Fruit fly (Drosophila melanogaster) whole organism, wandering third instar larva: ENCODE data around the gene CG34248.

Experiments
- Abd-B ChIP-seq: fragments of >200 bp; optimal IDR thresholded peaks from 2 replicates; lab custom pipeline; 2017; ENCODE audit warnings: missing biosample characterization, missing genetic modification characterization
- CG32264 ChIP-seq: fragments of 200-800 bp; sonication (Bioruptor generic); optimal IDR thresholded peaks from 2 replicates; lab custom pipeline; 2016; ENCODE audit warnings: missing biosample characterization, missing genetic modification characterization
- CG9705 ChIP-seq: fragments of 200-800 bp; sonication (Bioruptor generic); optimal IDR thresholded peaks from 2 replicates; lab custom pipeline; 2018; ENCODE audit warnings: missing biosample characterization, mild to moderate bottlenecking, missing genetic modification characterization
- CrebA ChIP-seq: fragments of 200-800 bp; sonication (Bioruptor generic); optimal IDR thresholded peaks from 2 replicates; lab custom pipeline; 2016; ENCODE audit warnings: missing biosample characterization, mild to moderate bottlenecking, missing genetic modification characterization, borderline replicate concordance
- Dfd ChIP-seq: fragments of >200 bp; optimal IDR thresholded peaks from 2 replicates; lab custom pipeline; 2017; ENCODE audit warnings: missing biosample characterization, missing genetic modification characterization
- Dif ChIP-seq: fragments of 200-275, 200-300 bp; sonication (Bioruptor generic); optimal IDR thresholded peaks from 2 replicates; lab custom pipeline; 2018; ENCODE audit warnings: missing biosample characterization, missing genetic modification characterization; ENCODE audit not compliant: partially characterized antibody
- HLH106 ChIP-seq: fragments of 200-800 bp; optimal IDR thresholded peaks from 3 replicates; lab custom pipeline; 2019; ENCODE audit warnings: missing biosample characterization, mild to moderate bottlenecking, missing genetic modification characterization, moderate library complexity
- Hnf4 ChIP-seq: fragments of 200-800 bp; sonication (Bioruptor generic); optimal IDR thresholded peaks from 2 replicates; lab custom pipeline; 2016; ENCODE audit warnings: missing biosample characterization, mild to moderate bottlenecking, missing genetic modification characterization
- Hr83 ChIP-seq: fragments of 200-300 bp; sonication (Bioruptor generic); optimal IDR thresholded peaks from 2 replicates; lab custom pipeline; 2016; ENCODE audit warnings: missing biosample characterization, mild to moderate bottlenecking, missing genetic modification characterization, moderate library complexity; ENCODE audit not compliant: poor library complexity, severe bottlenecking
- Jra ChIP-seq: sonication (Bioruptor generic); optimal IDR thresholded peaks from 2 replicates; lab custom pipeline; 2016; ENCODE audit warnings: missing biosample characterization, missing genetic modification characterization
- Mio ChIP-seq: sonication (Bioruptor generic); optimal IDR thresholded peaks from 2 replicates; lab custom pipeline; 2016; ENCODE audit warnings: missing biosample characterization, missing genetic modification characterization
- N ChIP-seq: fragments of >200 bp; optimal IDR thresholded peaks from 2 replicates; lab custom pipeline; 2018; ENCODE audit warnings: missing biosample characterization, missing external identifiers, missing genetic modification characterization
- OdsH ChIP-seq: fragments of 200-800 bp; sonication (Bioruptor generic); optimal IDR thresholded peaks from 2 replicates; lab custom pipeline; 2016; ENCODE audit warnings: missing biosample characterization, mild to moderate bottlenecking, missing genetic modification characterization
- Rel ChIP-seq, 2 experiments: fragments of 200-800 bp; sonication (Bioruptor generic) in 1 of 2; optimal IDR thresholded peaks; 2 replicates in 1 of 2; 3 replicates in 1 of 2; lab custom pipeline; 2016 to 2019; ENCODE audit warnings: mild to moderate bottlenecking in 2 of 2, missing biosample characterization in 2 of 2, missing genetic modification characterization in 2 of 2, moderate library complexity in 1 of 2
- Sp1 ChIP-seq: fragments of 200-800 bp; sonication (Bioruptor generic); optimal IDR thresholded peaks from 3 replicates; lab custom pipeline; 2019; ENCODE audit warnings: missing biosample characterization, mild to moderate bottlenecking, missing genetic modification characterization, moderate library complexity
- Vsx2 ChIP-seq: fragments of 200-300, 225-300 bp; sonication (Bioruptor generic); optimal IDR thresholded peaks from 2 replicates; lab custom pipeline; 2018; ENCODE audit warnings: missing biosample characterization, missing genetic modification characterization; ENCODE audit not compliant: partially characterized antibody
- br ChIP-seq: fragments of 200-800 bp; sonication (Bioruptor generic); optimal IDR thresholded peaks from 2 replicates; lab custom pipeline; 2016; ENCODE audit warnings: missing biosample characterization, missing genetic modification characterization
- dmrt93B ChIP-seq: fragments of 200-800 bp; sonication (Bioruptor generic); optimal IDR thresholded peaks from 2 replicates; lab custom pipeline; 2018; ENCODE audit warnings: missing biosample characterization, mild to moderate bottlenecking, missing genetic modification characterization
- dsf ChIP-seq: sonication (Bioruptor generic); optimal IDR thresholded peaks from 2 replicates; lab custom pipeline; 2016; ENCODE audit warnings: missing biosample characterization, missing genetic modification characterization, borderline replicate concordance
- ey ChIP-seq: fragments of 200-800 bp; sonication (Bioruptor generic); optimal IDR thresholded peaks from 2 replicates; lab custom pipeline; 2016; ENCODE audit warnings: missing biosample characterization, missing genetic modification characterization
- foxo ChIP-seq, 2 experiments: fragments of 200-800 bp; sonication (Bioruptor generic); optimal IDR thresholded peaks; 2 replicates in 1 of 2; 3 replicates in 1 of 2; lab custom pipeline; 2016 to 2017; ENCODE audit warnings: missing biosample characterization in 2 of 2, missing genetic modification characterization in 2 of 2
- fru ChIP-seq: fragments of 200-800 bp; sonication (Bioruptor generic); optimal IDR thresholded peaks from 3 replicates; lab custom pipeline; 2016; ENCODE audit warnings: missing biosample characterization, mild to moderate bottlenecking, missing genetic modification characterization
- jim ChIP-seq: fragments of 175-275, 200-325 bp; sonication (Bioruptor generic); optimal IDR thresholded peaks from 2 replicates; lab custom pipeline; 2016; ENCODE audit warnings: missing biosample characterization, mild to moderate bottlenecking, missing genetic modification characterization
- lola ChIP-seq: fragments of >200 bp; optimal IDR thresholded peaks from 2 replicates; lab custom pipeline; 2017; ENCODE audit warnings: missing biosample characterization, missing genetic modification characterization
- psq ChIP-seq: fragments of 200-800 bp; sonication (Bioruptor generic); optimal IDR thresholded peaks from 3 replicates; lab custom pipeline; 2017; ENCODE audit warnings: missing biosample characterization, mild to moderate bottlenecking, missing genetic modification characterization, moderate library complexity
- rgr ChIP-seq: fragments of 200-800 bp; sonication (Bioruptor generic); optimal IDR thresholded peaks from 3 replicates; lab custom pipeline; 2016; ENCODE audit warnings: missing biosample characterization, mild to moderate bottlenecking, missing genetic modification characterization
- sage ChIP-seq: fragments of 200-800 bp; sonication (Bioruptor generic); optimal IDR thresholded peaks from 2 replicates; lab custom pipeline; 2016; ENCODE audit warnings: missing biosample characterization, mild to moderate bottlenecking, missing genetic modification characterization
- tai ChIP-seq: sonication (Bioruptor generic); optimal IDR thresholded peaks from 2 replicates; lab custom pipeline; 2016; ENCODE audit warnings: missing biosample characterization, missing genetic modification characterization
- usp ChIP-seq: fragments of >200 bp; optimal IDR thresholded peaks from 2 replicates; lab custom pipeline; 2017; ENCODE audit warnings: missing biosample characterization, missing genetic modification characterization
- woc ChIP-seq: sonication (Bioruptor generic); optimal IDR thresholded peaks from 2 replicates; lab custom pipeline; 2016; ENCODE audit warnings: missing biosample characterization, mild to moderate bottlenecking, missing genetic modification characterization

Gene CG34248

dm6 chr3L:16275391-16276017, 4.8 kb upstream of the CG34248 start:
- TF ChIP-seq HLH106 (tag; lab: Kevin White, UChicago): no peak
- TF ChIP-seq dmrt93B: no peak
- TF ChIP-seq Mio (GFP tag; lab: Kevin White, UChicago): no peak
- TF ChIP-seq Dif (GFP tag; lab: Kevin White, UChicago): no peak
- TF ChIP-seq CG9705 (GFP tag; lab: Kevin White, UChicago): no peak
- TF ChIP-seq ey: no peak
- TF ChIP-seq Hr83 (GFP tag; lab: Kevin White, UChicago): no peak
- TF ChIP-seq tai: no peak
- TF ChIP-seq CrebA (GFP tag; lab: Kevin White, UChicago): no peak
- no peak for TF ChIP-seq br (GFP tag; lab: Kevin White, UChicago)
- TF ChIP-seq Sp1: no peak
- no peak for TF ChIP-seq rgr (GFP tag; lab: Kevin White, UChicago)
- TF ChIP-seq foxo (GFP tag; optimal IDR thresholded peaks at IDR 0.05; lab: Kevin White, UChicago): no peak
- no peak for TF ChIP-seq N
- no peak for TF ChIP-seq usp (GFP tag; lab: Kevin White, UChicago)
- TF ChIP-seq Rel (GFP tag; optimal IDR thresholded peaks at IDR 0.05; lab: Kevin White, UChicago): no peak
- no peak for TF ChIP-seq Rel (tag; optimal IDR thresholded peaks at IDR 0.05; lab: Kevin White, UChicago)
- no peak for TF ChIP-seq Vsx2 (GFP tag; lab: Kevin White, UChicago)
- no peak for TF ChIP-seq Dfd
- TF ChIP-seq Hnf4 (GFP tag; lab: Kevin White, UChicago): no peak
- TF ChIP-seq CG32264 (GFP tag; lab: Kevin White, UChicago): no peak

dm6 chr3L:16272338-16272959, 1.7 kb upstream of the CG34248 start, which contains the start of gene CG13066:
CG13066 (plus strand) TSS chr3L:16272909.
- TF ChIP-seq woc (GFP tag; lab: Kevin White, UChicago): no peak
- TF ChIP-seq CG32264 (GFP tag; lab: Kevin White, UChicago): no peak
- TF ChIP-seq Jra (GFP tag; lab: Kevin White, UChicago): no peak
- no peak for TF ChIP-seq OdsH (GFP tag; lab: Kevin White, UChicago)
- no peak for TF ChIP-seq Hr83 (GFP tag; lab: Kevin White, UChicago)
- TF ChIP-seq sage (GFP tag; lab: Kevin White, UChicago): no peak
- TF ChIP-seq jim (GFP tag; lab: Kevin White, UChicago): no peak
- no peak for TF ChIP-seq fru (GFP tag; lab: Kevin White, UChicago)
- no peak for TF ChIP-seq Abd-B (GFP tag; lab: Kevin White, UChicago)
- no peak for TF ChIP-seq Vsx2 (GFP tag; lab: Kevin White, UChicago)
- no peak for TF ChIP-seq psq (GFP tag; lab: Kevin White, UChicago)
- TF ChIP-seq CG9705 (GFP tag; lab: Kevin White, UChicago): no peak
- no peak for TF ChIP-seq ey
- TF ChIP-seq Rel (GFP tag; optimal IDR thresholded peaks at IDR 0.05; lab: Kevin White, UChicago): no peak
- TF ChIP-seq Rel (tag; optimal IDR thresholded peaks at IDR 0.05; lab: Kevin White, UChicago): no peak
- TF ChIP-seq dsf (GFP tag; lab: Kevin White, UChicago): no peak
- TF ChIP-seq br (GFP tag; lab: Kevin White, UChicago): no peak
- no peak for TF ChIP-seq Sp1
- no peak for TF ChIP-seq lola (GFP tag; lab: Kevin White, UChicago)
- no peak for TF ChIP-seq N

dm6 chr3L:16269092-16269491, 1.6 kb downstream of the CG34248 start, which contains the start of gene CG13068:
CG13068 (plus strand) TSS chr3L:16269392.
- TF ChIP-seq psq (GFP tag; lab: Kevin White, UChicago): no peak
- TF ChIP-seq usp (GFP tag; lab: Kevin White, UChicago): no peak

dm6 chr3L:16268106-16268733, 2.5 kb downstream of the CG34248 start, which contains the start of gene CG4950:
CG4950 (minus strand) TSS chr3L:16268156.
- peak; percentile 40 for TF ChIP-seq HLH106 (tag; lab: Kevin White, UChicago)
- TF ChIP-seq dmrt93B: no peak
